Worm (Caenorhabditis elegans) whole organism, L1 larva: ENCODE data around the gene rcs-1.

Source experiments
- C04F5.9 ChIP-seq: sonication (generic microtip); optimal IDR thresholded peaks from 2 replicates; lab custom pipeline; 2016; ENCODE audit warnings: missing genetic modification characterization, missing compliant biosample characterization
- C16A3.4 ChIP-seq: fragments of 150-350 bp; optimal IDR thresholded peaks from 2 replicates; lab custom pipeline; 2014; ENCODE audit warnings: missing biosample characterization, missing genetic modification characterization
- C34B4.2 ChIP-seq: sonication (generic microtip); optimal IDR thresholded peaks from 2 replicates; lab custom pipeline; 2017; ENCODE audit warnings: mild to moderate bottlenecking, missing genetic modification characterization, missing compliant biosample characterization
- F16B12.6 ChIP-seq: fragments of 150-350 bp; optimal IDR thresholded peaks from 2 replicates; lab custom pipeline; 2014; ENCODE audit warnings: missing biosample characterization, missing genetic modification characterization
- blmp-1 ChIP-seq: fragments of 150-350 bp; optimal IDR thresholded peaks from 2 replicates; lab custom pipeline; 2014; ENCODE audit warnings: missing biosample characterization, missing genetic modification characterization
- ceh-8 ChIP-seq: fragments of 200-800 bp; sonication (Bioruptor generic); optimal IDR thresholded peaks from 2 replicates; lab custom pipeline; 2018; ENCODE audit warnings: mild to moderate bottlenecking, missing genetic modification characterization, moderate library complexity, missing compliant biosample characterization
- ceh-88 ChIP-seq: fragments of 200-800 bp; sonication (Bioruptor generic); IDR thresholded peaks from 2 replicates; pipeline ENCODE4 v1.3.6; 2022; ENCODE audit warnings: missing genetic modification characterization, missing compliant biosample characterization
- ceh-90 ChIP-seq: sonication (generic microtip); optimal IDR thresholded peaks from 2 replicates; lab custom pipeline; 2016; ENCODE audit warnings: missing genetic modification characterization, missing compliant biosample characterization
- ces-1 ChIP-seq: fragments of 150-350 bp; optimal IDR thresholded peaks from 2 replicates; lab custom pipeline; 2014; ENCODE audit warnings: missing biosample characterization, missing genetic modification reagents, missing genetic modification characterization
- dpl-1 ChIP-seq, 3 experiments: fragments of 150-350 bp in 2 of 3; sonication (generic microtip) in 1 of 3; optimal IDR thresholded peaks; 2 replicates each; lab custom pipeline; 2014 to 2017; ENCODE audit warnings: missing biosample characterization in 3 of 3, missing genetic modification characterization in 3 of 3, missing genetic modification reagents in 3 of 3
- dsc-1 ChIP-seq: sonication (generic microtip); optimal IDR thresholded peaks from 2 replicates; lab custom pipeline; 2016; ENCODE audit warnings: mild to moderate bottlenecking, missing genetic modification characterization, missing compliant biosample characterization
- egl-13 ChIP-seq: sonication (generic microtip); optimal IDR thresholded peaks from 2 replicates; lab custom pipeline; 2016; ENCODE audit warnings: missing genotype, missing genetic modification reagents, missing genetic modification characterization, missing compliant biosample characterization
- ets-5 ChIP-seq: fragments of 200-800 bp; sonication (Bioruptor generic); IDR thresholded peaks from 2 replicates; pipeline ENCODE4 v1.3.6; 2022; ENCODE audit warnings: missing genetic modification characterization, missing compliant biosample characterization
- fkh-10 ChIP-seq: sonication (generic microtip); optimal IDR thresholded peaks from 2 replicates; lab custom pipeline; 2017; ENCODE audit warnings: missing biosample characterization, missing genetic modification reagents, missing genetic modification characterization
- fkh-4 ChIP-seq: sonication (generic microtip); optimal IDR thresholded peaks from 2 replicates; lab custom pipeline; 2016; ENCODE audit warnings: missing compliant biosample characterization, missing genetic modification characterization, borderline replicate concordance
- fkh-8 ChIP-seq: sonication (generic microtip); optimal IDR thresholded peaks from 2 replicates; lab custom pipeline; 2016; ENCODE audit warnings: mild to moderate bottlenecking, missing genetic modification characterization, missing compliant biosample characterization
- grh-1 ChIP-seq: fragments of 200-800 bp; sonication (Bioruptor generic); IDR thresholded peaks from 2 replicates; pipeline ENCODE4 v1.3.6; 2022; ENCODE audit warnings: missing genetic modification reagents, missing genetic modification characterization, missing compliant biosample characterization
- irx-1 ChIP-seq: sonication (generic microtip); optimal IDR thresholded peaks from 2 replicates; lab custom pipeline; 2016; ENCODE audit warnings: missing genetic modification characterization, missing compliant biosample characterization
- isw-1 ChIP-seq: fragments of 200-800 bp; sonication (Bioruptor generic); IDR thresholded peaks from 2 replicates; pipeline ENCODE4 v1.3.6; 2022; ENCODE audit warnings: missing genetic modification characterization, missing compliant biosample characterization
- lin-14 ChIP-seq: fragments of 200-800 bp; sonication (Bioruptor generic); optimal IDR thresholded peaks from 2 replicates; lab custom pipeline; 2018; ENCODE audit warnings: mild to moderate bottlenecking, missing genetic modification characterization, moderate library complexity, missing compliant biosample characterization
- lin-35 ChIP-seq, 2 experiments: fragments of 150-350 bp; optimal IDR thresholded peaks; 2 replicates each; lab custom pipeline; 2014; ENCODE audit warnings: missing biosample characterization in 2 of 2, missing genetic modification characterization in 2 of 2, missing genetic modification reagents in 2 of 2
- lsy-2 ChIP-seq, 2 experiments: fragments of 150-350 bp; optimal IDR thresholded peaks; 2 replicates each; lab custom pipeline; 2014; ENCODE audit warnings: missing biosample characterization in 2 of 2, missing genetic modification characterization in 2 of 2
- mdl-1 ChIP-seq, 2 experiments: fragments of 150-350 bp; optimal IDR thresholded peaks; 2 replicates each; lab custom pipeline; 2014 to 2017; ENCODE audit warnings: missing biosample characterization in 2 of 2, missing genetic modification characterization in 2 of 2, inconsistent platforms in 1 of 2
- nhr-12 ChIP-seq: sonication (generic microtip); optimal IDR thresholded peaks from 2 replicates; lab custom pipeline; 2017; ENCODE audit warnings: missing biosample characterization, missing genetic modification characterization
- nhr-19 ChIP-seq: fragments of 200-800 bp; sonication (Bioruptor generic); conservative IDR thresholded peaks from 2 replicates; pipeline ENCODE4 v1.3.6; 2022; ENCODE audit warnings: missing genetic modification characterization, missing compliant biosample characterization
- nhr-20 ChIP-seq: sonication (generic microtip); optimal IDR thresholded peaks from 2 replicates; lab custom pipeline; 2016; ENCODE audit warnings: mild to moderate bottlenecking, missing genetic modification characterization, missing compliant biosample characterization
- nhr-237 ChIP-seq: fragments of 150-350 bp; optimal IDR thresholded peaks from 2 replicates; lab custom pipeline; 2014; ENCODE audit warnings: missing biosample characterization, missing genetic modification characterization
- nhr-47 ChIP-seq: sonication (generic microtip); optimal IDR thresholded peaks from 2 replicates; lab custom pipeline; 2016; ENCODE audit warnings: mild to moderate bottlenecking, missing genetic modification characterization, moderate library complexity, missing compliant biosample characterization
- nhr-71 ChIP-seq: sonication (generic microtip); optimal IDR thresholded peaks from 2 replicates; lab custom pipeline; 2016; ENCODE audit warnings: mild to moderate bottlenecking, missing genetic modification characterization, moderate library complexity, missing compliant biosample characterization
- nhr-76 ChIP-seq: sonication (generic microtip); optimal IDR thresholded peaks from 2 replicates; lab custom pipeline; 2017; ENCODE audit warnings: missing biosample characterization, missing genetic modification characterization
- nhr-85 ChIP-seq: sonication (generic microtip); peaks from one replicate; lab custom pipeline; 2016; ENCODE audit warnings: missing genetic modification characterization, inconsistent platforms, missing compliant biosample characterization
- pax-3 ChIP-seq: fragments of 200-800 bp; sonication (Bioruptor generic); optimal IDR thresholded peaks from 2 replicates; lab custom pipeline; 2018; ENCODE audit warnings: mild to moderate bottlenecking, missing genetic modification characterization, moderate library complexity, missing compliant biosample characterization
- skn-1 ChIP-seq: fragments of 150-350 bp; optimal IDR thresholded peaks from 2 replicates; lab custom pipeline; 2014; ENCODE audit warnings: missing biosample characterization, missing genetic modification characterization
- snu-23 ChIP-seq: sonication (generic microtip); optimal IDR thresholded peaks from 2 replicates; lab custom pipeline; 2016; ENCODE audit warnings: missing genetic modification characterization, missing compliant biosample characterization
- sox-4 ChIP-seq: sonication (generic microtip); optimal IDR thresholded peaks from 2 replicates; lab custom pipeline; 2016; ENCODE audit warnings: missing genetic modification characterization, missing compliant biosample characterization
- sup-37 ChIP-seq: fragments of 200-800 bp; sonication (Bioruptor generic); optimal IDR thresholded peaks from 2 replicates; lab custom pipeline; 2018; ENCODE audit warnings: mild to moderate bottlenecking, missing genetic modification characterization, missing compliant biosample characterization
- swsn-7 ChIP-seq: sonication (generic microtip); optimal IDR thresholded peaks from 2 replicates; lab custom pipeline; 2016; ENCODE audit warnings: missing genetic modification characterization, missing compliant biosample characterization
- unc-30 ChIP-seq: sonication (generic microtip); optimal IDR thresholded peaks from 2 replicates; lab custom pipeline; 2017; ENCODE audit warnings: missing biosample characterization, missing genetic modification characterization
- unc-62 ChIP-seq: fragments of 150-350 bp; optimal IDR thresholded peaks from 2 replicates; lab custom pipeline; 2014; ENCODE audit warnings: missing biosample characterization, missing genetic modification reagents, missing genetic modification characterization
- unc-98 ChIP-seq: fragments of 200-800 bp; sonication (Bioruptor generic); IDR thresholded peaks from 2 replicates; pipeline ENCODE4 v1.3.6; 2022; ENCODE audit warnings: missing genetic modification characterization, missing compliant biosample characterization
- vab-15 ChIP-seq: sonication (generic microtip); optimal IDR thresholded peaks from 2 replicates; lab custom pipeline; 2017; ENCODE audit warnings: missing genotype, mild to moderate bottlenecking, missing genetic modification characterization, missing compliant biosample characterization
- zag-1 ChIP-seq: fragments of 150-350 bp; optimal IDR thresholded peaks from 2 replicates; lab custom pipeline; 2014; ENCODE audit warnings: missing biosample characterization, missing genetic modification characterization
- zip-4 ChIP-seq: fragments of 200-800 bp; sonication (Bioruptor generic); optimal IDR thresholded peaks from 2 replicates; lab custom pipeline; 2018; ENCODE audit warnings: mild to moderate bottlenecking, missing genetic modification characterization, moderate library complexity, missing compliant biosample characterization
- ztf-11 ChIP-seq, 2 experiments: sonication (generic microtip); optimal IDR thresholded peaks; 2 replicates each; lab custom pipeline; 2016 to 2017; ENCODE audit warnings: missing genetic modification characterization in 2 of 2, missing biosample characterization in 1 of 2, missing compliant biosample characterization in 1 of 2
- ztf-4 ChIP-seq: fragments of 150-350 bp; optimal IDR thresholded peaks from 2 replicates; lab custom pipeline; 2014; ENCODE audit warnings: missing biosample characterization, missing genetic modification characterization

Gene rcs-1

DNA sequence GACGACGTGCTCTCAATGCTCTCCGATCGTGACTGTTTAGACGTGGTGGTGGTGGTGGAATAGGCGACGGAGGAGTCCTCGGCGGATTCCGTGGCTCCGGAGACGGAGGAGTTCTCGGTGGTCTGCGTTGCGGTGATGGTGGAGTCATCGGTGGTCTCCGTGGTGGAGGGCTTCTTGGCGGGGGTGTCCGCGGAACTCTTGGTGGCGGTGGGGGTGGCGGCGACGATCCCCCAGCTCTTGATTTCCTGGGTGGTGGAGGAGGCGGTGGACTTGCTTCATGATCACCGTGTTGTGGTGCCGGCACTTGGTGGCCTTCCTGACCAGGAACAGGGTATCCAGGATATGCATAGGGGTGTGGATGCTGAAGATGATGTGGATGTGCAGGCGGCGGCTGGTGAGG, 22.9 kb downstream of the rcs-1 start:
- no peak for TF ChIP-seq unc-98 (GFP tag; lab: Robert Waterston, UW)
- no peak for TF ChIP-seq nhr-47
- TF ChIP-seq ceh-8, result peak; percentile 59
- TF ChIP-seq fkh-4 (tag; lab: Kevin White, UChicago), result no peak
- TF ChIP-seq snu-23 (GFP tag; lab: Kevin White, UChicago), result no peak
- no peak for TF ChIP-seq F16B12.6 (tag; lab: Kevin White, UChicago)

DNA sequence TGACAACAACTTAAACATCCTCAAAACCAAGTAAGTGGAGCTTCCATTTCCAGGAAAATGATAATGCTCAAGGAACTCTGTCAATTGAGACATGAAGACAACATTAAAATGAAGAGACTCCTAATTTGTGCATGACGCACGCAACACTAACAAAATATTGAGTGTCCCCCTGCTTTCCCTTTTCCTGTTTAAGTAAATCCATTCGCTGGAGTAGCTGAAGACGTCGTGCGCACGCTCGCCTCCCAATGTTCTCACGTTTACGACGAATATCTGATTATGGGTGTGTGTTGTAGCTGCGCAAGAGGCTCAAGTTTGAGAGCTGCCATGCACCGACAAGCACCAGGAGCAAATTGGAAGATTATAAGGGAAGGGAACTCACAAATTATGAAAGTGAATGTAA, 27.4 kb downstream of the rcs-1 start:
- TF ChIP-seq swsn-7 (tag; lab: Kevin White, UChicago) (peak; percentile 33), nhr-85 (tag; lab: Kevin White, UChicago) (no peak), fkh-8 (peak; percentile 18), fkh-10 (GFP tag; lab: Kevin White, UChicago) (peak; percentile 67), nhr-237 (tag; lab: Kevin White, UChicago) (no peak), snu-23 (GFP tag; lab: Kevin White, UChicago) (no peak), dpl-1 (GFP tag; optimal IDR thresholded peaks at IDR 0.05; lab: Kevin White, UChicago) (no peak), unc-98 (GFP tag; lab: Robert Waterston, UW) (no peak), ztf-11 (tag; optimal IDR thresholded peaks at IDR 0.05; lab: Kevin White, UChicago) (no peak), ces-1 (GFP tag; lab: Kevin White, UChicago) (peak; percentile 72), ztf-4 (tag; lab: Kevin White, UChicago) (peak; percentile 21), ceh-8 (peak; percentile 15), isw-1 (GFP tag; lab: Robert Waterston, UW) (no peak), blmp-1 (tag; lab: Kevin White, UChicago) (no peak), nhr-47 (peak; percentile 56), unc-62 (no peak), sup-37 (GFP tag; lab: Kevin White, UChicago) (no peak), pax-3 (tag; lab: Kevin White, UChicago) (peak; percentile 28), zip-4 (GFP tag; lab: Kevin White, UChicago) (no peak), lin-35 (GFP tag; optimal IDR thresholded peaks at IDR 0.05; lab: Kevin White, UChicago) (no peak), nhr-76 (tag; lab: Kevin White, UChicago) (no peak), irx-1 (tag; lab: Kevin White, UChicago) (no peak), unc-30 (tag; lab: Kevin White, UChicago) (no peak), C16A3.4 (no peak), nhr-19 (GFP tag; lab: Robert Waterston, UW) (no peak), sox-4 (tag; lab: Kevin White, UChicago) (no peak), lsy-2 (tag; optimal IDR thresholded peaks at IDR 0.05; lab: Kevin White, UChicago) (no peak), ceh-90 (tag; lab: Kevin White, UChicago) (no peak), vab-15 (no peak), C04F5.9 (tag; lab: Kevin White, UChicago) (no peak), lin-14 (GFP tag; lab: Kevin White, UChicago) (peak; percentile 76), skn-1 (no peak), nhr-20 (tag; lab: Kevin White, UChicago) (no peak), dsc-1 (tag; lab: Kevin White, UChicago) (peak; percentile 75), ceh-88 (GFP tag; lab: Robert Waterston, UW) (no peak), nhr-71 (tag; lab: Kevin White, UChicago) (peak; percentile 55), C34B4.2 (tag; lab: Kevin White, UChicago) (no peak), nhr-12 (tag; lab: Kevin White, UChicago) (no peak), grh-1 (GFP tag; lab: Robert Waterston, UW) (no peak), mdl-1 (tag; optimal IDR thresholded peaks at IDR 0.05; lab: Kevin White, UChicago) (no peak), zag-1 (tag; lab: Kevin White, UChicago) (no peak), egl-13 (tag; lab: Kevin White, UChicago) (peak; percentile 85), ets-5 (GFP tag; lab: Robert Waterston, UW) (no peak)
